Fruit fly (Drosophila melanogaster): ENCODE results near the gene Pmm2.

Gene Pmm2

dm6 chr3L:12533392-12534070, 859 bp upstream of the Pmm2 start, which contains the start of the genes Tsf2 and CG34242:
TSS of gene Tsf2 (minus strand) at chr3L:12533724.
TSS of gene CG34242 (plus strand) at chr3L:12533996.
- no peak for TF ChIP-seq Myc (optimal IDR thresholded peaks at IDR 0.05)
- no peak for TF ChIP-seq insv (optimal IDR thresholded peaks at IDR 0.05)
- TF ChIP-seq ttk (optimal IDR thresholded peaks at IDR 0.05), result no peak
- no peak for TF ChIP-seq h (optimal IDR thresholded peaks at IDR 0.05)
- no peak for TF ChIP-seq Sin3A (optimal IDR thresholded peaks at IDR 0.05)
- TF ChIP-seq psq (optimal IDR thresholded peaks at IDR 0.05), result no peak

- TF ChIP-seq psq (optimal IDR thresholded peaks at IDR 0.05) (no peak), Myc (optimal IDR thresholded peaks at IDR 0.05) (no peak), ttk (optimal IDR thresholded peaks at IDR 0.05) (no peak), h (optimal IDR thresholded peaks at IDR 0.05) (no peak), insv (optimal IDR thresholded peaks at IDR 0.05) (no peak), Sin3A (optimal IDR thresholded peaks at IDR 0.05) (no peak)
Observed at dm6 chr3L:12537123-12537522, 2.7 kb downstream of the Pmm2 start, which contains the start of gene CG4069. TSS of gene CG4069 (minus strand) at chr3L:12537315.

- TF ChIP-seq ttk (optimal IDR thresholded peaks at IDR 0.05), result no peak
- TF ChIP-seq Myc (optimal IDR thresholded peaks at IDR 0.05), result no peak
- TF ChIP-seq h (optimal IDR thresholded peaks at IDR 0.05), result no peak
- no peak for TF ChIP-seq psq (optimal IDR thresholded peaks at IDR 0.05)
- TF ChIP-seq Sin3A (optimal IDR thresholded peaks at IDR 0.05), result no peak
- no peak for TF ChIP-seq insv (optimal IDR thresholded peaks at IDR 0.05)
Observed at dm6 chr3L:12549471-12549870, 15.1 kb downstream of the Pmm2 start.

dm6 chr3L:12551671-12552070, 17.3 kb downstream of the Pmm2 start:
- TF ChIP-seq Myc (optimal IDR thresholded peaks at IDR 0.05), result no peak
- no peak for TF ChIP-seq psq (optimal IDR thresholded peaks at IDR 0.05)
- TF ChIP-seq insv (optimal IDR thresholded peaks at IDR 0.05), result no peak
- TF ChIP-seq Sin3A (optimal IDR thresholded peaks at IDR 0.05), result no peak
- TF ChIP-seq h (optimal IDR thresholded peaks at IDR 0.05), result no peak
- no peak for TF ChIP-seq ttk (optimal IDR thresholded peaks at IDR 0.05)

- no peak for TF ChIP-seq psq (optimal IDR thresholded peaks at IDR 0.05)
- no peak for TF ChIP-seq insv (optimal IDR thresholded peaks at IDR 0.05)
- TF ChIP-seq Myc (optimal IDR thresholded peaks at IDR 0.05), result no peak
- no peak for TF ChIP-seq ttk (optimal IDR thresholded peaks at IDR 0.05)
Observed at dm6 chr3L:12557736-12558135, 23.3 kb downstream of the Pmm2 start.

dm6 chr3L:12559273-12559672, 24.9 kb downstream of the Pmm2 start:
- TF ChIP-seq h (optimal IDR thresholded peaks at IDR 0.05), result no peak
- TF ChIP-seq Sin3A (optimal IDR thresholded peaks at IDR 0.05), result no peak
- no peak for TF ChIP-seq insv (optimal IDR thresholded peaks at IDR 0.05)
- no peak for TF ChIP-seq psq (optimal IDR thresholded peaks at IDR 0.05)
- no peak for TF ChIP-seq ttk (optimal IDR thresholded peaks at IDR 0.05)
- no peak for TF ChIP-seq Myc (optimal IDR thresholded peaks at IDR 0.05)

dm6 chr3L:12564284-12564683, 29.9 kb downstream of the Pmm2 start:
- TF ChIP-seq psq (optimal IDR thresholded peaks at IDR 0.05), result no peak
- TF ChIP-seq ttk (optimal IDR thresholded peaks at IDR 0.05), result no peak
- TF ChIP-seq Sin3A (optimal IDR thresholded peaks at IDR 0.05), result no peak
- TF ChIP-seq insv (optimal IDR thresholded peaks at IDR 0.05), result no peak
- no peak for TF ChIP-seq h (optimal IDR thresholded peaks at IDR 0.05)

- TF ChIP-seq ttk (optimal IDR thresholded peaks at IDR 0.05) (no peak), Sin3A (optimal IDR thresholded peaks at IDR 0.05) (no peak), psq (optimal IDR thresholded peaks at IDR 0.05) (no peak), h (optimal IDR thresholded peaks at IDR 0.05) (no peak), Myc (optimal IDR thresholded peaks at IDR 0.05) (no peak), insv (optimal IDR thresholded peaks at IDR 0.05) (no peak)
Observed at dm6 chr3L:12564979-12565378, 30.6 kb downstream of the Pmm2 start.

dm6 chr3L:12565422-12565821, 31.0 kb downstream of the Pmm2 start:
- no peak for TF ChIP-seq h (optimal IDR thresholded peaks at IDR 0.05)
- TF ChIP-seq Sin3A (optimal IDR thresholded peaks at IDR 0.05), result no peak
- no peak for TF ChIP-seq psq (optimal IDR thresholded peaks at IDR 0.05)
- no peak for TF ChIP-seq insv (optimal IDR thresholded peaks at IDR 0.05)

- no peak for TF ChIP-seq Sin3A (optimal IDR thresholded peaks at IDR 0.05)
- no peak for TF ChIP-seq Myc (optimal IDR thresholded peaks at IDR 0.05)
- TF ChIP-seq insv (optimal IDR thresholded peaks at IDR 0.05), result no peak
- no peak for TF ChIP-seq psq (optimal IDR thresholded peaks at IDR 0.05)
- no peak for TF ChIP-seq ttk (optimal IDR thresholded peaks at IDR 0.05)
- no peak for TF ChIP-seq h (optimal IDR thresholded peaks at IDR 0.05)
Observed at dm6 chr3L:12566065-12566730, 31.8 kb downstream of the Pmm2 start.

dm6 chr3L:12572366-12572765, 38.0 kb downstream of the Pmm2 start, which contains the start of gene sowah:
TSS of gene sowah (minus strand) at chr3L:12572542.
- TF ChIP-seq Myc (optimal IDR thresholded peaks at IDR 0.05), result no peak
- TF ChIP-seq ttk (optimal IDR thresholded peaks at IDR 0.05), result no peak
- no peak for TF ChIP-seq insv (optimal IDR thresholded peaks at IDR 0.05)
- TF ChIP-seq psq (optimal IDR thresholded peaks at IDR 0.05), result no peak
- no peak for TF ChIP-seq Sin3A (optimal IDR thresholded peaks at IDR 0.05)
- no peak for TF ChIP-seq h (optimal IDR thresholded peaks at IDR 0.05)

- TF ChIP-seq h (optimal IDR thresholded peaks at IDR 0.05) (no peak), psq (optimal IDR thresholded peaks at IDR 0.05) (no peak), Myc (optimal IDR thresholded peaks at IDR 0.05) (no peak), Sin3A (optimal IDR thresholded peaks at IDR 0.05) (no peak), ttk (optimal IDR thresholded peaks at IDR 0.05) (no peak), insv (optimal IDR thresholded peaks at IDR 0.05) (no peak)
Observed at dm6 chr3L:12574867-12575266, 40.5 kb downstream of the Pmm2 start.
